Fruit fly (Drosophila melanogaster) whole organism, wandering third instar larva: ENCODE measurements around the gene CG13634.

Experiments
- Abd-B ChIP-seq: fragments of >200 bp; optimal IDR thresholded peaks from 2 replicates; lab custom pipeline; 2017; ENCODE audit warnings: missing biosample characterization, missing genetic modification characterization
- CG32264 ChIP-seq: fragments of 200-800 bp; sonication (Bioruptor generic); optimal IDR thresholded peaks from 2 replicates; lab custom pipeline; 2016; ENCODE audit warnings: missing biosample characterization, missing genetic modification characterization
- CG9705 ChIP-seq: fragments of 200-800 bp; sonication (Bioruptor generic); optimal IDR thresholded peaks from 2 replicates; lab custom pipeline; 2018; ENCODE audit warnings: missing biosample characterization, mild to moderate bottlenecking, missing genetic modification characterization
- CrebA ChIP-seq: fragments of 200-800 bp; sonication (Bioruptor generic); optimal IDR thresholded peaks from 2 replicates; lab custom pipeline; 2016; ENCODE audit warnings: missing biosample characterization, mild to moderate bottlenecking, missing genetic modification characterization, borderline replicate concordance
- Dfd ChIP-seq: fragments of >200 bp; optimal IDR thresholded peaks from 2 replicates; lab custom pipeline; 2017; ENCODE audit warnings: missing biosample characterization, missing genetic modification characterization
- Dif ChIP-seq: fragments of 200-275, 200-300 bp; sonication (Bioruptor generic); optimal IDR thresholded peaks from 2 replicates; lab custom pipeline; 2018; ENCODE audit warnings: missing biosample characterization, missing genetic modification characterization; ENCODE audit not compliant: partially characterized antibody
- GATAd ChIP-seq: sonication (Bioruptor generic); optimal IDR thresholded peaks from 2 replicates; lab custom pipeline; 2016; ENCODE audit warnings: missing biosample characterization, missing genetic modification characterization
- HLH106 ChIP-seq: fragments of 200-800 bp; optimal IDR thresholded peaks from 3 replicates; lab custom pipeline; 2019; ENCODE audit warnings: missing biosample characterization, mild to moderate bottlenecking, missing genetic modification characterization, moderate library complexity
- Hnf4 ChIP-seq: fragments of 200-800 bp; sonication (Bioruptor generic); optimal IDR thresholded peaks from 2 replicates; lab custom pipeline; 2016; ENCODE audit warnings: missing biosample characterization, mild to moderate bottlenecking, missing genetic modification characterization
- Hr78 ChIP-seq: fragments of >200 bp; optimal IDR thresholded peaks from 2 replicates; lab custom pipeline; 2017; ENCODE audit warnings: missing biosample characterization, missing genetic modification characterization
- Hr83 ChIP-seq: fragments of 200-300 bp; sonication (Bioruptor generic); optimal IDR thresholded peaks from 2 replicates; lab custom pipeline; 2016; ENCODE audit warnings: missing biosample characterization, mild to moderate bottlenecking, missing genetic modification characterization, moderate library complexity; ENCODE audit not compliant: poor library complexity, severe bottlenecking
- Jra ChIP-seq: sonication (Bioruptor generic); optimal IDR thresholded peaks from 2 replicates; lab custom pipeline; 2016; ENCODE audit warnings: missing biosample characterization, missing genetic modification characterization
- Mio ChIP-seq: sonication (Bioruptor generic); optimal IDR thresholded peaks from 2 replicates; lab custom pipeline; 2016; ENCODE audit warnings: missing biosample characterization, missing genetic modification characterization
- Myc ChIP-seq: fragments of >200 bp; optimal IDR thresholded peaks from 2 replicates; lab custom pipeline; 2017
- OdsH ChIP-seq: fragments of 200-800 bp; sonication (Bioruptor generic); optimal IDR thresholded peaks from 2 replicates; lab custom pipeline; 2016; ENCODE audit warnings: missing biosample characterization, mild to moderate bottlenecking, missing genetic modification characterization
- Sp1 ChIP-seq: fragments of 200-800 bp; sonication (Bioruptor generic); optimal IDR thresholded peaks from 3 replicates; lab custom pipeline; 2019; ENCODE audit warnings: missing biosample characterization, mild to moderate bottlenecking, missing genetic modification characterization, moderate library complexity
- Vsx2 ChIP-seq: fragments of 200-300, 225-300 bp; sonication (Bioruptor generic); optimal IDR thresholded peaks from 2 replicates; lab custom pipeline; 2018; ENCODE audit warnings: missing biosample characterization, missing genetic modification characterization; ENCODE audit not compliant: partially characterized antibody
- br ChIP-seq: fragments of 200-800 bp; sonication (Bioruptor generic); optimal IDR thresholded peaks from 2 replicates; lab custom pipeline; 2016; ENCODE audit warnings: missing biosample characterization, missing genetic modification characterization
- dl ChIP-seq, 2 experiments: fragments of 175-275, 200-275 bp in 1 of 2; fragments of 200-275 bp in 1 of 2; sonication (Bioruptor generic); optimal IDR thresholded peaks; lab custom pipeline; 2018; ENCODE audit warnings: mild to moderate bottlenecking in 2 of 2, missing biosample characterization in 2 of 2, missing genetic modification characterization in 2 of 2, moderate library complexity in 2 of 2; ENCODE audit not compliant: partially characterized antibody in 2 of 2, insufficient read depth in 1 of 2
- dsf ChIP-seq: sonication (Bioruptor generic); optimal IDR thresholded peaks from 2 replicates; lab custom pipeline; 2016; ENCODE audit warnings: missing biosample characterization, missing genetic modification characterization, borderline replicate concordance
- ey ChIP-seq: fragments of 200-800 bp; sonication (Bioruptor generic); optimal IDR thresholded peaks from 2 replicates; lab custom pipeline; 2016; ENCODE audit warnings: missing biosample characterization, missing genetic modification characterization
- foxo ChIP-seq, 2 experiments: fragments of 200-800 bp; sonication (Bioruptor generic); optimal IDR thresholded peaks; 2 replicates in 1 of 2; 3 replicates in 1 of 2; lab custom pipeline; 2016 to 2017; ENCODE audit warnings: missing biosample characterization in 2 of 2, missing genetic modification characterization in 2 of 2
- fru ChIP-seq: fragments of 200-800 bp; sonication (Bioruptor generic); optimal IDR thresholded peaks from 3 replicates; lab custom pipeline; 2016; ENCODE audit warnings: missing biosample characterization, mild to moderate bottlenecking, missing genetic modification characterization
- h ChIP-seq: fragments of 200-800 bp; sonication (Bioruptor generic); optimal IDR thresholded peaks from 3 replicates; lab custom pipeline; 2016; ENCODE audit warnings: missing biosample characterization, mild to moderate bottlenecking, missing genetic modification characterization
- jim ChIP-seq: fragments of 175-275, 200-325 bp; sonication (Bioruptor generic); optimal IDR thresholded peaks from 2 replicates; lab custom pipeline; 2016; ENCODE audit warnings: missing biosample characterization, mild to moderate bottlenecking, missing genetic modification characterization
- lola ChIP-seq: fragments of >200 bp; optimal IDR thresholded peaks from 2 replicates; lab custom pipeline; 2017; ENCODE audit warnings: missing biosample characterization, missing genetic modification characterization
- psq ChIP-seq: fragments of 200-800 bp; sonication (Bioruptor generic); optimal IDR thresholded peaks from 3 replicates; lab custom pipeline; 2017; ENCODE audit warnings: missing biosample characterization, mild to moderate bottlenecking, missing genetic modification characterization, moderate library complexity
- rgr ChIP-seq: fragments of 200-800 bp; sonication (Bioruptor generic); optimal IDR thresholded peaks from 3 replicates; lab custom pipeline; 2016; ENCODE audit warnings: missing biosample characterization, mild to moderate bottlenecking, missing genetic modification characterization
- sage ChIP-seq: fragments of 200-800 bp; sonication (Bioruptor generic); optimal IDR thresholded peaks from 2 replicates; lab custom pipeline; 2016; ENCODE audit warnings: missing biosample characterization, mild to moderate bottlenecking, missing genetic modification characterization
- sv ChIP-seq: fragments of 200-800 bp; sonication (Bioruptor generic); optimal IDR thresholded peaks from 3 replicates; lab custom pipeline; 2016; ENCODE audit warnings: missing biosample characterization, missing genetic modification characterization

The CG13634 gene

DNA sequence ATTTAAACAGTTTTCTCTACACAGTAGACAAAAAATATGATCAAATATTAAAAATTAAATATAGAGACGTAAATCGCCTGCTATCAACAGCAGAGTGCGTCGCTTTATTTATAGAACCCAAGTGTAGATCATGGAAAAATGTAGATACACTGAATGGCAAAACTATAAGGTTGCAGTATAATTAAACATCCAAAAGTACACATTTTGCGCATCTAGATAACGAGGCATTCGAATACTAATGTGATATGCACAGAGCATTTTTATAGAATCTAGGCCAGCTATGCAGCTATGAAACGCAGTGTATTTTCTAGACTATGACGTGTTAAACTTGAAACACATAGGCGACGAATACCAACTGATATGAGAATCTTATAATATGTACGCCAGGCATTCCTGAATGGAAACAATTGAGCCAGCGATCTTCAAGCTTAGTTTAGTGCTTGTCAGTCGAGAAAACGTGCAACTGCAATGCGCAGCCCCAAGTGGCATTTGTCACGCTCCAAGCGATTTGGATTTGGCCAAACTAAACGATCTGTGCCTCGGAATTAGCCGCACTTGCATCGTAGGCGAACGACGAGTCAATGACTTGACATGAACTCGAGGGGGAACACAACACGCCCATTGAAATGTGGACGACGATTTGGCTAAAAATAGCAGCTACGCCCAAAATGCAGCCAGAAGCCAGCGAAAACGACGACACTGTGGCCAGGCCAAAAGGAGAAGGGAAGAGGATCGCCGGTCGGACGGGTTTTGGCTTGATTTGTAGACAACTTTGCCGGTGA lies 21.1 kb upstream of the CG13634 start (continued):
- TF ChIP-seq Vsx2 (GFP tag; lab: Kevin White, UChicago): no peak

DNA sequence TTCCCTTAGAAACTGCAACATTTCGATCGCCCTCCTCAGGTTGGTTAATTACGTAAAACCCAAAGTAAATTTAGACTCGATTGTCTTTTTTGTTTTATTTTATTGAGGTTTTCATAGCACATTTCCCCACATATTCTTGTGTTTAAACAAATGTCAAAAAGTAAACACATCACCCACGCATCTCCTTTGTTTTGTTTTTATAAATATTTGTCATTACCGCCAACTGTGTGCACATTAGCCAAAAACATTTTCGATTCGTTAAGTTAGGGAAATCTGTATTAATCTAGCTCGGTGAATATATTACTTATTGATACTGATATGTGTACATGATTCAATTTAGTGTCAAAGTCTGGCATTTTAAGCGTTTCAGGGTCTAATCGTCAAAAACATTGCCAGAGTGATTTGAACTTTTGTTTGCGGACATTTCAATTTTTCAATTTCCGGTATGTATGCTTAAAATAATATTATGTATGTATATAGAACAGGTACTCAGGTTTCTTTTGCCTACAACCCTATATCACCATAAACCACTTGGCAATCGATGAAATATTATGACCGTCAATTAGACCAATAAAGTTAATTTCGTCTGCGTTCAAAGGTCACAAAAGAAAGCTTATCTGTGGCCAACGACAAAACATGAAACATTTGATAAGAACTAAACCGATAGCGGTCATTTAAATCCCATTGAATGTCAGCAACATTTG lies 19.8 kb upstream of the CG13634 start:
- TF ChIP-seq br (GFP tag; lab: Kevin White, UChicago): peak; percentile 16
- TF ChIP-seq OdsH: peak; percentile 64
- TF ChIP-seq h (GFP tag; lab: Kevin White, UChicago): peak; percentile 72
- TF ChIP-seq CG32264 (GFP tag; lab: Kevin White, UChicago): peak; percentile 6
- TF ChIP-seq Hr83 (GFP tag; lab: Kevin White, UChicago): peak; percentile 89
- no peak for TF ChIP-seq Jra (GFP tag; lab: Kevin White, UChicago)
- peak; percentile 79 for TF ChIP-seq rgr (GFP tag; lab: Kevin White, UChicago)
- TF ChIP-seq Vsx2 (GFP tag; lab: Kevin White, UChicago): no peak
- peak; percentile 35 for TF ChIP-seq sv (GFP tag; lab: Kevin White, UChicago)
- TF ChIP-seq Hr78 (GFP tag; lab: Kevin White, UChicago): no peak
- TF ChIP-seq CG9705 (GFP tag; lab: Kevin White, UChicago): no peak

DNA sequence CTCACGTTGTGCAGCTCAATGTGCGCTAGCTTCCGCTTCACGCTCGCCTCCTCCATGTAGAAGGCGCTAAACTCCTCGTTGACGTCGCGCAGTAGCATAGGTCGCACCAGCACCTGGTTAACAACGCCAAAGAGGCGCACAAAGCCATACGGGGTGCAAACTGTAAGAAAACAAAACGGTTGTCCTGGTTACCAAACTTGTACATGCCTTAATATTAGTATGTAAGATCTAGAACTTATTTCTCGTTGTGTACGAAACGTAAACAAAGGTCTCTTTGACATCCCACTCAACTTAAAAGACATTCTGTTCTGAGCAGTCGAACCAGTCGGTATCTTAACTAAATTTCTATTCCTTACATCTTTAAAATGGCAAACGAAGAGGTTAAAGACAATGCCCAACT lies 17.4 kb upstream of the CG13634 start, which contains the start of gene CG6980:
Gene CG6980, plus strand, starts transcription at position 301 of the 400 bp plus-strand sequence.
- TF ChIP-seq jim (GFP tag; lab: Kevin White, UChicago): no peak
- no peak for TF ChIP-seq Vsx2 (GFP tag; lab: Kevin White, UChicago)
- TF ChIP-seq Hr78 (GFP tag; lab: Kevin White, UChicago): no peak
- TF ChIP-seq psq (GFP tag; lab: Kevin White, UChicago): no peak
- TF ChIP-seq dsf (GFP tag; lab: Kevin White, UChicago): no peak
- TF ChIP-seq sv (GFP tag; lab: Kevin White, UChicago): no peak
- no peak for TF ChIP-seq OdsH
- TF ChIP-seq Mio (GFP tag; lab: Kevin White, UChicago): no peak

DNA sequence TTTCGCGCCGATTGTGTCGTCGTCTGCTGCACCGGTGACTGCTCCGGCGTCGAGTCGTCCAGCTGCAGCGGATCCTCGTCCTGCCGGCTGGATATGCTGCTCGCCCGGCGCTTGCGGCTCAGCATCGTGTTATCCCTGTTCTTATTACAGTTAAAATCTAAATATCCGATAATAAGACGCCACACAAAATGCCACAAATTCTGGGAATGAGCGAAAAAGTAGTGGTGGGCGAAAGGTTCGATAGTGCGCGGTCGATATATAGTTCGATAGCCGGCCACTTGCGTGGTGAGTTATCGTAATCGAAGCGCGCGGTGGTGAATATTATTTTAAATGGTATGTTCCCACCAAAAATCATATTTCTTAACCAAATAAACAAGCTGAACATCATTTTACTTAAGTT lies 15.1 kb upstream of the CG13634 start, which contains the start of gene polybromo:
Gene polybromo, minus strand, starts transcription at position 212 of the 400 bp plus-strand sequence.
- TF ChIP-seq Hnf4 (GFP tag; lab: Kevin White, UChicago): no peak
- peak; percentile 72 for TF ChIP-seq Myc (lab: Kevin White, UChicago)
- no peak for TF ChIP-seq lola (GFP tag; lab: Kevin White, UChicago)
- TF ChIP-seq, all 38 proteins: peak for 1

DNA sequence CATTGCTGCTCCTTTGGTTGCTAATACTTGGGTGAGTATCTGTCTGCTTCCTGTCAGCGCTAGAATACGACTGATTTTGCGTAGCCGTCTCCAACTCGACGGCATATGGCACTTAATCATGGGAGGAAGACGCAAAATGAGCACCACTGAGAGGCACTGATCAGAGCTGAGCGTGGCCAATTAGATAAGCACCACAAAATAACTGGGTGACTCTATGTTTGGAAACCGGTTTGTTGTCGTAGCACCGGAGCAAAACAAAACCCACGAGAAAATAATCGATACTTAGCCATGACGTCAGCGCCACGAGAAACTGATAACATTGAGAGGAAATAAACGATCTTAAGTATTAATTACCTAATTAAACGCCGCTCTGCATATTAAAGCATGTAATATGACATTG lies 9.6 kb upstream of the CG13634 start, which contains the start of gene Ude:
Gene Ude, minus strand, starts transcription at position 166 of the 400 bp plus-strand sequence.
- TF ChIP-seq br (GFP tag; lab: Kevin White, UChicago): no peak
- peak in 1 of 2 experiments; percentile 44 for TF ChIP-seq dl (GFP tag; optimal IDR thresholded peaks at IDR 0.05; lab: Kevin White, UChicago; ENCODE audit: insufficient read depth in 1 of 2, partially characterized antibody in 2 of 2)
- TF ChIP-seq psq (GFP tag; lab: Kevin White, UChicago): peak; percentile 11
- peak; percentile 59 for TF ChIP-seq Vsx2 (GFP tag; lab: Kevin White, UChicago)
- TF ChIP-seq Dif: peak; percentile 65
- TF ChIP-seq, all 38 proteins: peak for 4

DNA sequence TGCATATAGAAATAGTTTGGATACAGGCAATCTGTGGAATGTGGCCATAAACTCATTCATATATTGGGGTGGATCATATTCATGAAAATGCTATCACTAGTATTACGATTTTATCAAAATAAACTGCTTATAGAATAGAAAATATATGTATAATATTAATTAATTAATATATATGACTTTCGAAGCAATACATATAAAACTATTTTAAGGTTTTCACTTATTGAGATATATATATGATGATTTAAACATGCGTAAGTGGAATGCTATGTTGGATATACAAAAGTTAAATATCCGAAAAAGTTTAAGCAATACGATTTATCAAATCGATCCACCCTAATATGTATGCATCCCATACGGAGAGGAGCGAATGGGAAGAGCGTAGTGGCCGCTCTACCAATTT lies 8.7 kb upstream of the CG13634 start:
- TF ChIP-seq ey (GFP tag; lab: Kevin White, UChicago): no peak
- no peak for TF ChIP-seq CG32264 (GFP tag; lab: Kevin White, UChicago)
- no peak for TF ChIP-seq Abd-B (GFP tag; lab: Kevin White, UChicago)
- TF ChIP-seq GATAd (GFP tag; lab: Kevin White, UChicago): no peak

DNA sequence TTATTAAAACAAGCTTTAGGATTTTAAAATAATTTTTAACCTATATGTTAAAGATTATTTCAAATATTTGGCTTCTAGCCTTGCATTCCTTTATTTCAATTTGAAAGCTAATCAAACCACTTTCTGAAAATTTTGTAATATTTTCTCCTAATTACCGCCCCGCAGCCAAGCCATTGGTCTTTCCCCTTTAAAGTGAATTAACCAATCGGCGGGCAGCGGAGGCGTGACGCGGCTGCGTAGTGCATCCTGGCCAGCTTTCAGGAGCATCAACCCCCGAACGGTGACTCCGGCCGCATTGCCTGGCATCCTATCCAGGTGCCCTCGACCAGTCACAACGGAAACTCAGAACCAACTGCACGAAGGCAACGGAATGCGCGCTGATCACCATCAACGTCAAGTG lies 2.2 kb downstream of the CG13634 start, which contains the start of gene Ets96B:
Gene Ets96B, plus strand, starts transcription at position 321 of the 400 bp plus-strand sequence.
- no peak for TF ChIP-seq CrebA (GFP tag; lab: Kevin White, UChicago)
- TF ChIP-seq dsf (GFP tag; lab: Kevin White, UChicago): no peak
- TF ChIP-seq Sp1 (GFP tag; lab: Kevin White, UChicago): no peak
- TF ChIP-seq fru (GFP tag; lab: Kevin White, UChicago): no peak
- TF ChIP-seq psq (GFP tag; lab: Kevin White, UChicago): no peak
- no peak for TF ChIP-seq GATAd (GFP tag; lab: Kevin White, UChicago)
- TF ChIP-seq Hr78 (GFP tag; lab: Kevin White, UChicago): no peak
- TF ChIP-seq HLH106 (tag; lab: Kevin White, UChicago): no peak
- no peak for TF ChIP-seq OdsH
- no peak for TF ChIP-seq h (GFP tag; lab: Kevin White, UChicago)
- TF ChIP-seq Vsx2 (GFP tag; lab: Kevin White, UChicago): no peak
- TF ChIP-seq sage (GFP tag; lab: Kevin White, UChicago): no peak
- no peak for TF ChIP-seq foxo (GFP tag; optimal IDR thresholded peaks at IDR 0.05; lab: Kevin White, UChicago)
- TF ChIP-seq Dfd: no peak
- no peak for TF ChIP-seq rgr (GFP tag; lab: Kevin White, UChicago)
- no peak for TF ChIP-seq br (GFP tag; lab: Kevin White, UChicago)
- no peak for TF ChIP-seq CG32264 (GFP tag; lab: Kevin White, UChicago)
